Worm (Caenorhabditis elegans): Measurements from ENCODE around the gene sre-6.

Gene sre-6

ce11 chrV:10729456-10729904, 33.1 kb downstream of the sre-6 start (continued):
- TF ChIP-seq dsc-1 (tag; optimal IDR thresholded peaks at IDR 0.05) = no peak
- peak; percentile 12 for TF ChIP-seq C16A3.4 (tag; optimal IDR thresholded peaks at IDR 0.05)
- no peak for TF ChIP-seq sup-37 (GFP tag; optimal IDR thresholded peaks at IDR 0.05)
- TF ChIP-seq lin-14 (GFP tag; optimal IDR thresholded peaks at IDR 0.05) = peak; percentile 69
- TF ChIP-seq unc-62 (GFP tag; optimal IDR thresholded peaks at IDR 0.05) = no peak
- TF ChIP-seq mef-2 (tag; optimal IDR thresholded peaks at IDR 0.05) = no peak
- TF ChIP-seq hlh-17 (GFP tag; optimal IDR thresholded peaks at IDR 0.05; ENCODE audit: borderline replicate concordance) = no peak
- TF ChIP-seq elt-2 (tag; optimal IDR thresholded peaks at IDR 0.05) = peak; percentile 92
- no peak for TF ChIP-seq aly-2 (tag; optimal IDR thresholded peaks at IDR 0.05)
- no peak for TF ChIP-seq unc-130 (tag; optimal IDR thresholded peaks at IDR 0.05)
- no peak for TF ChIP-seq ceh-90 (tag; optimal IDR thresholded peaks at IDR 0.05)
- TF ChIP-seq pag-3 (tag; optimal IDR thresholded peaks at IDR 0.05; ENCODE audit: borderline replicate concordance, insufficient read depth) = no peak
- TF ChIP-seq sox-4 (tag; optimal IDR thresholded peaks at IDR 0.05) = no peak
- peak in 1 of 2 experiments; percentile 72 for TF ChIP-seq mdl-1 (tag; optimal IDR thresholded peaks at IDR 0.05)
- TF ChIP-seq rnt-1 (tag; optimal IDR thresholded peaks at IDR 0.05) = no peak
- peak; percentile 65 for TF ChIP-seq nhr-71 (tag; optimal IDR thresholded peaks at IDR 0.05)
- TF ChIP-seq mab-9 (GFP tag; IDR thresholded peaks at IDR 0.05) = no peak
- TF ChIP-seq xbp-1 (tag; optimal IDR thresholded peaks at IDR 0.05) = no peak
- TF ChIP-seq lsy-2 (tag; optimal IDR thresholded peaks at IDR 0.05) = peak in 1 of 2 experiments; percentile 36
- no peak for TF ChIP-seq unc-86 (tag; optimal IDR thresholded peaks at IDR 0.05)
- no peak for TF ChIP-seq fkh-10 (GFP tag; optimal IDR thresholded peaks at IDR 0.05)
- TF ChIP-seq snu-23 (GFP tag; optimal IDR thresholded peaks at IDR 0.05) = peak; percentile 47
- TF ChIP-seq vab-15 (tag; optimal IDR thresholded peaks at IDR 0.05) = no peak
- no peak for TF ChIP-seq sptf-1 (tag; optimal IDR thresholded peaks at IDR 0.05)
- TF ChIP-seq zip-4 (GFP tag; optimal IDR thresholded peaks at IDR 0.05) = no peak
- no peak for TF ChIP-seq nhr-84 (tag; optimal IDR thresholded peaks at IDR 0.05)
- no peak for TF ChIP-seq pqm-1 (tag; optimal IDR thresholded peaks at IDR 0.05)
- TF ChIP-seq nhr-12 (tag; optimal IDR thresholded peaks at IDR 0.05) = no peak
- no peak for TF ChIP-seq ets-5 (GFP tag; IDR thresholded peaks at IDR 0.05)
- TF ChIP-seq C04F5.9 (tag; optimal IDR thresholded peaks at IDR 0.05) = no peak
- no peak for TF ChIP-seq ceh-8 (GFP tag; optimal IDR thresholded peaks at IDR 0.05)
- peak; percentile 21 for TF ChIP-seq hpl-2 (GFP tag; optimal IDR thresholded peaks at IDR 0.05)
- no peak for TF ChIP-seq pax-3 (tag; optimal IDR thresholded peaks at IDR 0.05)
- no peak for TF ChIP-seq Y116A8C.19 (tag; optimal IDR thresholded peaks at IDR 0.05; ENCODE audit: borderline replicate concordance)
- TF ChIP-seq dpl-1 (GFP tag; optimal IDR thresholded peaks at IDR 0.05) = no peak
- no peak for TF ChIP-seq nhr-11 (tag; optimal IDR thresholded peaks at IDR 0.05)
- TF ChIP-seq nhr-28 (tag; optimal IDR thresholded peaks at IDR 0.05) = no peak
- TF ChIP-seq tbx-2 (tag; optimal IDR thresholded peaks at IDR 0.05) = peak; percentile 47
- TF ChIP-seq elt-3 (tag; optimal IDR thresholded peaks at IDR 0.05) = peak in 2 of 6 experiments; percentile 16 to 57
- TF ChIP-seq efl-1 (optimal IDR thresholded peaks at IDR 0.05) = no peak
- peak in 1 of 2 experiments; percentile 94 for TF ChIP-seq efl-1 (GFP tag; optimal IDR thresholded peaks at IDR 0.05 in 1 of 2)

- TF ChIP-seq unc-130 (tag; optimal IDR thresholded peaks at IDR 0.05) = peak; percentile 40
- no peak for TF ChIP-seq ceh-63 (GFP tag; optimal IDR thresholded peaks at IDR 0.05)
- no peak for TF ChIP-seq nhr-47 (tag; optimal IDR thresholded peaks at IDR 0.05)
- TF ChIP-seq unc-98 (GFP tag; IDR thresholded peaks at IDR 0.05) = no peak
- TF ChIP-seq nhr-90 (tag; optimal IDR thresholded peaks at IDR 0.05; ENCODE audit: poor library complexity) = no peak
- TF ChIP-seq nhr-71 (tag; optimal IDR thresholded peaks at IDR 0.05) = peak; percentile 84
- TF ChIP-seq blmp-1 (tag; optimal IDR thresholded peaks at IDR 0.05) = peak; percentile 57
- TF ChIP-seq nhr-19 (GFP tag; conservative IDR thresholded peaks at IDR 0.05) = peak; percentile 66
- TF ChIP-seq hpl-2 (GFP tag; optimal IDR thresholded peaks at IDR 0.05) = no peak
- peak; percentile 17 for TF ChIP-seq ztf-4 (tag; optimal IDR thresholded peaks at IDR 0.05)
- TF ChIP-seq vab-15 (tag; optimal IDR thresholded peaks at IDR 0.05) = no peak
- TF ChIP-seq fkh-10 (GFP tag; optimal IDR thresholded peaks at IDR 0.05) = no peak
- peak; percentile 69 for TF ChIP-seq tbx-2 (tag; optimal IDR thresholded peaks at IDR 0.05)
- TF ChIP-seq swsn-7 (tag; optimal IDR thresholded peaks at IDR 0.05) = peak; percentile 18
- TF ChIP-seq rnt-1 (tag; optimal IDR thresholded peaks at IDR 0.05) = peak; percentile 91
- TF ChIP-seq Y116A8C.19 (tag; optimal IDR thresholded peaks at IDR 0.05; ENCODE audit: borderline replicate concordance) = no peak
- TF ChIP-seq efl-3 (GFP tag; optimal IDR thresholded peaks at IDR 0.05) = no peak
- peak; percentile 45 for TF ChIP-seq nhr-11 (tag; optimal IDR thresholded peaks at IDR 0.05)
- TF ChIP-seq ces-1 (GFP tag; optimal IDR thresholded peaks at IDR 0.05) = no peak
- TF ChIP-seq irx-1 (tag; optimal IDR thresholded peaks at IDR 0.05) = no peak
- peak in 1 of 2 experiments; percentile 8 for TF ChIP-seq mdl-1 (tag; optimal IDR thresholded peaks at IDR 0.05)
- TF ChIP-seq lin-14 (GFP tag; optimal IDR thresholded peaks at IDR 0.05) = peak; percentile 86
Observed at ce11 chrV:10727651-10728050, 34.9 kb downstream of the sre-6 start.
